Worm (Caenorhabditis elegans): Measurements from ENCODE around the gene Y50D4C.6.

DNA sequence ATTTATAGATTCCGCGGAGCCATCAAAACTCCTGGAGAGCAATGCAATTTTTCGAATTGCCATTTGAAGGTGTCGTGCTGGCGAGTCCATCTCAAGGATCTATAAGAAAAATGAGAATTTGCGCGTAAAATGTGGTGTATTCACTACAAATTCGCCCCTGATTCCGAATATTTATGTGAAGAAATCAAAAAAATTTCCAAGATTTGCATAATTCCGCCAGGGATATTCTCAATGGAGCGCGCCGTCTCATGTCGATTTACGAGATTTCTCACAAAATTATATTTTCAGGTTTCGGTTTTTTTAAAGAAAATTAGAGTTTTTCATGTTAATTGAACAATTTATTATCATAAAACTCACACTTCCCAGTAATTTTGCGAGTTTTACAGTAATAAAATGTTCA, at the start of gene Y50D4C.6:
- no peak for TF ChIP-seq mdl-1 (tag; optimal IDR thresholded peaks at IDR 0.05)
- no peak for TF ChIP-seq ama-1 (optimal IDR thresholded peaks at IDR 0.05)
- TF ChIP-seq nhr-25 (tag; optimal IDR thresholded peaks at IDR 0.05), result no peak
- TF ChIP-seq C34F6.9 (tag; optimal IDR thresholded peaks at IDR 0.05), result no peak

Data from whole organism, L2 larva.